Worm (Caenorhabditis elegans) whole organism, young adult: ENCODE results near the gene let-756.

Experiments used
- B0035.1 ChIP-seq: sonication (generic microtip); optimal IDR thresholded peaks from 2 replicates; lab custom pipeline; 2016; ENCODE audit warnings: missing genetic modification characterization, mild to moderate bottlenecking, missing compliant biosample characterization, missing genotype, missing genetic modification reagents
- B0261.1 ChIP-seq: sonication (generic microtip); optimal IDR thresholded peaks from 2 replicates; lab custom pipeline; 2016; ENCODE audit warnings: mild to moderate bottlenecking, missing genetic modification characterization, moderate library complexity, missing compliant biosample characterization
- C17E4.6 ChIP-seq: fragments of 200-800 bp; sonication (Bioruptor generic); IDR thresholded peaks from 2 replicates; pipeline ENCODE4 v1.3.6; 2022; ENCODE audit warnings: missing genetic modification reagents, missing genetic modification characterization, missing compliant biosample characterization
- F10E7.11 ChIP-seq: sonication (generic microtip); optimal IDR thresholded peaks from 2 replicates; lab custom pipeline; 2017; ENCODE audit warnings: mild to moderate bottlenecking, missing genetic modification characterization, moderate library complexity, missing compliant biosample characterization
- F22D6.2 ChIP-seq: sonication (generic microtip); optimal IDR thresholded peaks from 2 replicates; lab custom pipeline; 2016; ENCODE audit warnings: mild to moderate bottlenecking, missing genetic modification characterization, missing compliant biosample characterization
- F23B12.7 ChIP-seq: sonication (generic microtip); optimal IDR thresholded peaks from 2 replicates; lab custom pipeline; 2017; ENCODE audit warnings: missing genetic modification characterization, mild to moderate bottlenecking, missing compliant biosample characterization, antibody characterized with exemption, moderate library complexity; ENCODE audit not compliant: insufficient read depth
- K12H6.12 ChIP-seq: fragments of 200-800 bp; sonication (Bioruptor generic); optimal IDR thresholded peaks from 2 replicates; lab custom pipeline; 2018; ENCODE audit warnings: mild to moderate bottlenecking, missing genetic modification characterization, missing compliant biosample characterization
- Y79H2A.3 ChIP-seq: fragments of 200-800 bp; sonication (Bioruptor generic); conservative IDR thresholded peaks from 2 replicates; pipeline ENCODE4 v1.3.6; 2022; ENCODE audit warnings: missing genetic modification reagents, missing genetic modification characterization, missing compliant biosample characterization
- aptf-3 ChIP-seq: fragments of 200-800 bp; sonication (Bioruptor generic); IDR thresholded peaks from 2 replicates; pipeline ENCODE4 v1.3.6; 2022; ENCODE audit warnings: missing genetic modification characterization, missing compliant biosample characterization
- athp-1 ChIP-seq: sonication (generic microtip); optimal IDR thresholded peaks from 2 replicates; lab custom pipeline; 2017; ENCODE audit warnings: mild to moderate bottlenecking, missing genetic modification characterization, missing compliant biosample characterization
- attf-3 ChIP-seq: fragments of 200-800 bp; sonication (Bioruptor generic); conservative IDR thresholded peaks from 2 replicates; pipeline ENCODE4 v1.3.6; 2022; ENCODE audit warnings: missing genetic modification reagents, missing genetic modification characterization, missing compliant biosample characterization
- attf-6 ChIP-seq: fragments of 200-800 bp; sonication (Bioruptor generic); IDR thresholded peaks from 2 replicates; pipeline ENCODE4 v1.3.6; 2022; ENCODE audit warnings: missing genetic modification reagents, missing genetic modification characterization, missing compliant biosample characterization
- ccch-3 ChIP-seq: fragments of 200-800 bp; sonication (Bioruptor generic); optimal IDR thresholded peaks from 2 replicates; lab custom pipeline; 2018; ENCODE audit warnings: mild to moderate bottlenecking, missing genetic modification characterization, missing compliant biosample characterization
- cebp-2 ChIP-seq: fragments of 200-800 bp; sonication (Bioruptor generic); IDR thresholded peaks from 2 replicates; pipeline ENCODE4 v1.3.6; 2022; ENCODE audit warnings: missing genetic modification characterization, missing compliant biosample characterization
- ceh-91 ChIP-seq: fragments of 200-800 bp; sonication (Bioruptor generic); IDR thresholded peaks from 2 replicates; pipeline ENCODE4 v1.3.6; 2022; ENCODE audit warnings: missing genetic modification reagents, missing genetic modification characterization, missing compliant biosample characterization
- chd-7 ChIP-seq: sonication (generic microtip); optimal IDR thresholded peaks from 2 replicates; lab custom pipeline; 2016; ENCODE audit warnings: mild to moderate bottlenecking, missing genetic modification characterization, moderate library complexity, missing compliant biosample characterization
- die-1 ChIP-seq: sonication (generic microtip); optimal IDR thresholded peaks from 2 replicates; lab custom pipeline; 2016; ENCODE audit warnings: missing genotype, mild to moderate bottlenecking, missing genetic modification characterization, missing compliant biosample characterization
- dox-1 ChIP-seq: fragments of 200-800 bp; sonication (Bioruptor generic); IDR thresholded peaks from 2 replicates; pipeline ENCODE4 v1.3.6; 2022; ENCODE audit warnings: missing genetic modification reagents, missing genetic modification characterization, missing compliant biosample characterization
- dpff-1 ChIP-seq: sonication (generic microtip); optimal IDR thresholded peaks from 2 replicates; lab custom pipeline; 2017; ENCODE audit warnings: mild to moderate bottlenecking, missing genetic modification characterization, missing compliant biosample characterization
- egl-18 ChIP-seq: fragments of 200-800 bp; sonication (Bioruptor generic); IDR thresholded peaks from 2 replicates; pipeline ENCODE4 v1.3.6; 2022; ENCODE audit warnings: missing genetic modification reagents, missing genetic modification characterization, missing compliant biosample characterization
- egrh-3 ChIP-seq: fragments of 200-800 bp; sonication (Bioruptor generic); IDR thresholded peaks from 2 replicates; pipeline ENCODE4 v1.3.6; 2022; ENCODE audit warnings: missing genetic modification reagents, missing genetic modification characterization, missing compliant biosample characterization
- ekl-4 ChIP-seq: fragments of 200-800 bp; sonication (Bioruptor generic); IDR thresholded peaks from 2 replicates; pipeline ENCODE4 v1.3.6; 2022; ENCODE audit warnings: missing genetic modification reagents, missing genetic modification characterization, missing compliant biosample characterization
- him-1 ChIP-seq: sonication (generic microtip); optimal IDR thresholded peaks from 2 replicates; lab custom pipeline; 2016; ENCODE audit warnings: missing genotype, missing genetic modification reagents, missing genetic modification characterization, missing compliant biosample characterization
- hlh-12 ChIP-seq: sonication (generic microtip); optimal IDR thresholded peaks from 2 replicates; lab custom pipeline; 2016; ENCODE audit warnings: missing genetic modification characterization, missing compliant biosample characterization
- hmg-20 ChIP-seq: fragments of 200-800 bp; sonication (Bioruptor generic); IDR thresholded peaks from 2 replicates; pipeline ENCODE4 v1.3.6; 2022; ENCODE audit warnings: missing genetic modification reagents, missing genetic modification characterization, missing compliant biosample characterization
- lag-1 ChIP-seq: fragments of 200-800 bp; sonication (Bioruptor generic); IDR thresholded peaks from 2 replicates; pipeline ENCODE4 v1.3.6; 2022; ENCODE audit warnings: missing genetic modification reagents, missing genetic modification characterization, missing compliant biosample characterization
- let-607 ChIP-seq, 2 experiments: fragments of 200-800 bp in 1 of 2; sonication (Bioruptor generic) in 1 of 2; sonication (generic microtip) in 1 of 2; optimal IDR thresholded peaks; 2 replicates each; lab custom pipeline; 2016 to 2018; ENCODE audit warnings: mild to moderate bottlenecking in 2 of 2, missing compliant biosample characterization in 2 of 2, missing genetic modification characterization in 2 of 2, moderate library complexity in 2 of 2, missing genotype in 1 of 2
- lin-26 ChIP-seq: fragments of 200-800 bp; sonication (Bioruptor generic); IDR thresholded peaks from 2 replicates; pipeline ENCODE4 v1.3.6; 2022; ENCODE audit warnings: missing genetic modification reagents, missing genetic modification characterization, missing compliant biosample characterization
- lin-35 ChIP-seq, 3 experiments: fragments of 150-350 bp in 2 of 3; sonication (generic microtip) in 1 of 3; optimal IDR thresholded peaks; 2 replicates each; lab custom pipeline; 2014 to 2018; ENCODE audit warnings: missing biosample characterization in 3 of 3, missing genetic modification characterization in 3 of 3, missing genetic modification reagents in 3 of 3
- lin-40 ChIP-seq: sonication (generic microtip); optimal IDR thresholded peaks from 2 replicates; lab custom pipeline; 2016; ENCODE audit warnings: missing genetic modification characterization, mild to moderate bottlenecking, missing compliant biosample characterization, missing genotype, missing genetic modification reagents
- madf-10 ChIP-seq: sonication (generic microtip); optimal IDR thresholded peaks from 2 replicates; lab custom pipeline; 2016; ENCODE audit warnings: mild to moderate bottlenecking, missing genetic modification characterization, missing compliant biosample characterization
- madf-3 ChIP-seq: fragments of 200-800 bp; sonication (Bioruptor generic); IDR thresholded peaks from 2 replicates; pipeline ENCODE4 v1.3.6; 2022; ENCODE audit warnings: missing genetic modification reagents, missing genetic modification characterization, missing compliant biosample characterization
- madf-6 ChIP-seq: fragments of 200-800 bp; sonication (Bioruptor generic); IDR thresholded peaks from 2 replicates; pipeline ENCODE4 v1.3.6; 2022; ENCODE audit warnings: missing genetic modification reagents, missing genetic modification characterization, missing compliant biosample characterization
- madf-8 ChIP-seq: fragments of 200-800 bp; sonication (Bioruptor generic); conservative IDR thresholded peaks from 2 replicates; pipeline ENCODE4 v1.3.6; 2022; ENCODE audit warnings: missing genetic modification reagents, missing genetic modification characterization, missing compliant biosample characterization
- nfya-2 ChIP-seq: fragments of 200-800 bp; sonication (Bioruptor generic); IDR thresholded peaks from 2 replicates; pipeline ENCODE4 v1.3.6; 2022; ENCODE audit warnings: missing genetic modification reagents, missing genetic modification characterization, missing compliant biosample characterization
- nhr-27 ChIP-seq: fragments of 200-800 bp; sonication (Bioruptor generic); optimal IDR thresholded peaks from 2 replicates; lab custom pipeline; 2018; ENCODE audit warnings: mild to moderate bottlenecking, missing genetic modification characterization, moderate library complexity, missing compliant biosample characterization
- sea-2 ChIP-seq: fragments of 200-800 bp; sonication (Bioruptor generic); IDR thresholded peaks from 2 replicates; pipeline ENCODE4 v1.3.6; 2022; ENCODE audit warnings: missing genetic modification characterization, missing compliant biosample characterization
- snpc-3.4 ChIP-seq: sonication (generic microtip); optimal IDR thresholded peaks from 2 replicates; lab custom pipeline; 2017; ENCODE audit warnings: missing genetic modification characterization, mild to moderate bottlenecking, missing compliant biosample characterization, antibody characterized with exemption, moderate library complexity, missing genotype, missing genetic modification reagents
- somi-1 ChIP-seq: fragments of 200-800 bp; sonication (Bioruptor generic); optimal IDR thresholded peaks from 2 replicates; lab custom pipeline; 2018; ENCODE audit warnings: mild to moderate bottlenecking, missing genetic modification characterization, missing compliant biosample characterization
- tbp1 ChIP-seq: fragments of 200-800 bp; sonication (Bioruptor generic); optimal IDR thresholded peaks from 2 replicates; lab custom pipeline; 2018; ENCODE audit warnings: mild to moderate bottlenecking, missing genetic modification characterization, missing compliant biosample characterization
- unc-62 ChIP-seq: fragments of 150-350 bp; optimal IDR thresholded peaks from 2 replicates; lab custom pipeline; 2014; ENCODE audit warnings: missing biosample characterization, missing genetic modification reagents, missing genetic modification characterization
- zfh-2 ChIP-seq: fragments of 200-800 bp; sonication (Bioruptor generic); conservative IDR thresholded peaks from 2 replicates; pipeline ENCODE4 v1.3.6; 2022; ENCODE audit warnings: missing genetic modification reagents, missing genetic modification characterization, missing compliant biosample characterization
- ztf-22 ChIP-seq: fragments of 200-800 bp; sonication (Bioruptor generic); optimal IDR thresholded peaks from 2 replicates; lab custom pipeline; 2018; ENCODE audit warnings: mild to moderate bottlenecking, missing genetic modification characterization, moderate library complexity, missing compliant biosample characterization
- ztf-25 ChIP-seq: fragments of 200-800 bp; sonication (Bioruptor generic); IDR thresholded peaks from 2 replicates; pipeline ENCODE4 v1.3.6; 2022; ENCODE audit warnings: missing genetic modification reagents, missing genetic modification characterization, missing compliant biosample characterization
- ztf-26 ChIP-seq: sonication (generic microtip); optimal IDR thresholded peaks from 2 replicates; lab custom pipeline; 2017; ENCODE audit warnings: missing genetic modification characterization, missing compliant biosample characterization

Gene let-756

ce11 chrIII:6374947-6375415 lies 31.9 kb upstream of the let-756 start, which contains the start of the genes rps-13 and nfx-1 (continued):
- peak; percentile 57 for TF ChIP-seq F23B12.7 (tag; lab: Kevin White, UChicago)
- no peak for TF ChIP-seq him-1
- TF ChIP-seq let-607 (tag; optimal IDR thresholded peaks at IDR 0.05; lab: Kevin White, UChicago), result peak in 1 of 2 experiments; percentile 34
- TF ChIP-seq tbp1, result peak; percentile 46
- no peak for TF ChIP-seq die-1 (tag; lab: Kevin White, UChicago)
- no peak for TF ChIP-seq ztf-22 (GFP tag; lab: Kevin White, UChicago)
- no peak for TF ChIP-seq dpff-1
- no peak for TF ChIP-seq nhr-27 (tag; lab: Kevin White, UChicago)
- TF ChIP-seq attf-6 (GFP tag; lab: Robert Waterston, UW), result no peak
- no peak for TF ChIP-seq F22D6.2 (tag; lab: Kevin White, UChicago)
- TF ChIP-seq ekl-4 (GFP tag; lab: Robert Waterston, UW), result no peak
- TF ChIP-seq athp-1, result no peak
- no peak for TF ChIP-seq Y79H2A.3
- 0 out of 2 replicates have a peak, but pooled peaks have one; percentile 11 for TF ChIP-seq C17E4.6 (GFP tag; lab: Robert Waterston, UW)
- no peak for TF ChIP-seq madf-10 (tag; lab: Kevin White, UChicago)
- TF ChIP-seq K12H6.12, result peak; percentile 8
- no peak for TF ChIP-seq unc-62 (GFP tag; lab: Kevin White, UChicago)
- TF ChIP-seq nfya-2, result no peak
- no peak for TF ChIP-seq cebp-2 (GFP tag; lab: Robert Waterston, UW)
- no peak for TF ChIP-seq ztf-25 (GFP tag; lab: Robert Waterston, UW)
- no peak for TF ChIP-seq egrh-3 (GFP tag; lab: Robert Waterston, UW)
- 0 out of 2 replicates have a peak, but pooled peaks have one; percentile 8 for TF ChIP-seq dox-1 (GFP tag; lab: Robert Waterston, UW)
- TF ChIP-seq lin-40 (tag; lab: Kevin White, UChicago), result peak; percentile 45
- TF ChIP-seq F10E7.11, result no peak
- no peak for TF ChIP-seq sea-2 (GFP tag; lab: Robert Waterston, UW)
- no peak for TF ChIP-seq aptf-3 (GFP tag; lab: Robert Waterston, UW)
- peak; percentile 64; the same call in 1 of the 2 replicates for TF ChIP-seq madf-6 (GFP tag; lab: Robert Waterston, UW)
- TF ChIP-seq zfh-2 (GFP tag; lab: Robert Waterston, UW), result no peak
- TF ChIP-seq somi-1 (GFP tag; lab: Kevin White, UChicago), result no peak
- no peak for TF ChIP-seq hmg-20
- no peak for TF ChIP-seq ceh-91 (GFP tag; lab: Robert Waterston, UW)
- no peak for TF ChIP-seq ztf-26 (tag; lab: Kevin White, UChicago)
- TF ChIP-seq lag-1 (GFP tag; lab: Robert Waterston, UW), result no peak
- no peak for TF ChIP-seq madf-3
- TF ChIP-seq B0035.1, result no peak
- TF ChIP-seq B0261.1 (tag; lab: Kevin White, UChicago), result no peak
- TF ChIP-seq attf-3 (GFP tag; lab: Robert Waterston, UW), result 0 out of 2 replicates have a peak, but pooled peaks have one; percentile 19
- TF ChIP-seq madf-8 (GFP tag; lab: Robert Waterston, UW), result no peak
- no peak for TF ChIP-seq hlh-12
- TF ChIP-seq ccch-3 (GFP tag; lab: Kevin White, UChicago), result no peak
- no peak for TF ChIP-seq lin-26 (GFP tag; lab: Robert Waterston, UW)
- TF ChIP-seq snpc-3.4 (tag; lab: Kevin White, UChicago), result no peak
- no peak for TF ChIP-seq egl-18
- peak in 1 of 3 experiments; percentile 50 for TF ChIP-seq lin-35 (GFP tag; optimal IDR thresholded peaks at IDR 0.05; lab: Kevin White, UChicago)
- no peak for TF ChIP-seq chd-7
- TF ChIP-seq, all 124 proteins: peak for 34
